Worm (Caenorhabditis elegans) whole organism, L2 larva: Measurements from ENCODE around the gene Y17G9A.4.

Experiments
- R02D3.7 ChIP-seq: fragments of 150-350 bp; optimal IDR thresholded peaks from 2 replicates; lab custom pipeline; 2014; ENCODE audit warnings: missing biosample characterization, missing genetic modification characterization
- ama-1 ChIP-seq: fragments of 150-350 bp; optimal IDR thresholded peaks from 2 replicates; lab custom pipeline; 2018; ENCODE audit warnings: inconsistent platforms
- crh-2 ChIP-seq: sonication (generic microtip); optimal IDR thresholded peaks from 2 replicates; lab custom pipeline; 2017; ENCODE audit warnings: missing biosample characterization, missing genetic modification characterization
- egl-27 ChIP-seq: sonication (generic microtip); optimal IDR thresholded peaks from 3 replicates; lab custom pipeline; 2017; ENCODE audit warnings: missing biosample characterization, missing genetic modification reagents, missing genetic modification characterization
- fos-1 ChIP-seq: fragments of 150-350 bp; optimal IDR thresholded peaks from 2 replicates; lab custom pipeline; 2014; ENCODE audit warnings: missing biosample characterization, missing genetic modification characterization
- gmeb-1 ChIP-seq: fragments of 150-350 bp; optimal IDR thresholded peaks from 2 replicates; lab custom pipeline; 2014; ENCODE audit warnings: missing biosample characterization, missing genetic modification characterization
- mab-5 ChIP-seq: fragments of 150-350 bp; optimal IDR thresholded peaks from 2 replicates; lab custom pipeline; 2014; ENCODE audit warnings: missing biosample characterization, missing genetic modification characterization
- nhr-12 ChIP-seq: fragments of 150-350 bp; optimal IDR thresholded peaks from 2 replicates; lab custom pipeline; 2014; ENCODE audit warnings: missing biosample characterization, missing genetic modification characterization
- nhr-77 ChIP-seq: fragments of 150-350 bp; optimal IDR thresholded peaks from 2 replicates; lab custom pipeline; 2014; ENCODE audit warnings: missing biosample characterization, missing genetic modification characterization
- sma-9 ChIP-seq, 2 experiments: fragments of 150-350 bp in 1 of 2; sonication (generic microtip) in 1 of 2; optimal IDR thresholded peaks; 2 replicates each; lab custom pipeline; 2014 to 2016; ENCODE audit warnings: missing genetic modification characterization in 2 of 2, mild to moderate bottlenecking in 1 of 2, missing biosample characterization in 1 of 2, missing compliant biosample characterization in 1 of 2, missing genetic modification reagents in 1 of 2, moderate library complexity in 1 of 2
- unc-55 ChIP-seq: fragments of 150-350 bp; sonication (generic microtip); optimal IDR thresholded peaks from 3 replicates; lab custom pipeline; 2014; ENCODE audit warnings: missing biosample characterization, missing genetic modification reagents, missing genetic modification characterization
- unc-62 ChIP-seq: fragments of 150-350 bp; optimal IDR thresholded peaks from 2 replicates; lab custom pipeline; 2014; ENCODE audit warnings: missing biosample characterization, missing genetic modification reagents, missing genetic modification characterization
- zag-1 ChIP-seq: fragments of 150-350 bp; optimal IDR thresholded peaks from 2 replicates; lab custom pipeline; 2014; ENCODE audit warnings: missing biosample characterization, missing genetic modification characterization

Gene Y17G9A.4

ce11 chrIV:4810377-4810984 lies 50.9 kb downstream of the Y17G9A.4 start, which contains the start of gene eif-1.A (continued):
- TF ChIP-seq egl-27 (no peak), unc-55 (GFP tag; lab: Kevin White, UChicago) (peak; percentile 79), mab-5 (no peak), ama-1 (lab: Kevin White, UChicago) (no peak), R02D3.7 (tag; lab: Kevin White, UChicago) (no peak), fos-1 (peak; percentile 33), unc-62 (GFP tag; lab: Kevin White, UChicago) (no peak), nhr-12 (tag; lab: Kevin White, UChicago) (no peak), sma-9 (GFP tag; optimal IDR thresholded peaks at IDR 0.05; lab: Kevin White, UChicago) (peak; percentile 11), sma-9 (tag; optimal IDR thresholded peaks at IDR 0.05; lab: Kevin White, UChicago) (no peak), gmeb-1 (peak; percentile 53), crh-2 (tag; lab: Kevin White, UChicago) (peak; percentile 31), zag-1 (tag; lab: Kevin White, UChicago) (no peak), nhr-77 (no peak)
